Fruit fly (Drosophila melanogaster) whole organism, embryonic: Measurements from ENCODE around the gene Enoph.

Experiments
- Ada2b ChIP-seq: fragments of 200-800 bp; sonication (Bioruptor generic); IDR thresholded peaks from 2 replicates; pipeline ENCODE4 v1.3.6; 2022; ENCODE audit warnings: missing biosample characterization, missing genetic modification characterization
- Adf1 ChIP-seq: fragments of 200-800 bp; sonication (Bioruptor generic); IDR thresholded peaks from 2 replicates; pipeline ENCODE4 v1.3.6; 2022; ENCODE audit warnings: missing biosample characterization, missing genetic modification characterization
- C15 ChIP-seq: fragments of 200-800 bp; sonication (Bioruptor generic); IDR thresholded peaks from 3 replicates; pipeline ENCODE4 v1.3.6; 2022; ENCODE audit warnings: missing biosample characterization, missing genetic modification characterization
- CG12071 ChIP-seq: fragments of 200-800 bp; sonication (Bioruptor generic); optimal IDR thresholded peaks from 3 replicates; lab custom pipeline; 2018; ENCODE audit warnings: missing biosample characterization, mild to moderate bottlenecking, missing genetic modification characterization
- CG14441 ChIP-seq: fragments of 200-800 bp; sonication (Bioruptor generic); IDR thresholded peaks from 2 replicates; pipeline ENCODE4 v1.3.6; 2022; ENCODE audit warnings: missing biosample characterization, missing genetic modification characterization
- CG14965 ChIP-seq: fragments of 200-800 bp; sonication (Bioruptor generic); optimal IDR thresholded peaks from 2 replicates; lab custom pipeline; 2016; ENCODE audit warnings: missing biosample characterization, missing genetic modification characterization, borderline replicate concordance
- CG16815 ChIP-seq: fragments of 200-800 bp; sonication (Bioruptor generic); optimal IDR thresholded peaks from 3 replicates; lab custom pipeline; 2017; ENCODE audit warnings: missing biosample characterization, mild to moderate bottlenecking, missing genetic modification characterization
- CG17361 ChIP-seq: fragments of 200-800 bp; sonication (Bioruptor generic); IDR thresholded peaks from 3 replicates; pipeline ENCODE4 v1.3.6; 2022; ENCODE audit warnings: missing biosample characterization, missing genetic modification characterization
- CG2678 ChIP-seq: fragments of 200-800 bp; sonication (Bioruptor generic); optimal IDR thresholded peaks from 3 replicates; lab custom pipeline; 2019; ENCODE audit warnings: missing biosample characterization, mild to moderate bottlenecking, missing genetic modification characterization, moderate library complexity
- CG32532 ChIP-seq: fragments of 200-800 bp; sonication (Bioruptor generic); IDR thresholded peaks from 2 replicates; pipeline ENCODE4 v1.3.6; 2022; ENCODE audit warnings: missing biosample characterization, missing genetic modification characterization
- CG34376 ChIP-seq: fragments of 200-800 bp; sonication (Bioruptor generic); optimal IDR thresholded peaks from 2 replicates; lab custom pipeline; 2018; ENCODE audit warnings: missing biosample characterization, mild to moderate bottlenecking, missing genetic modification characterization
- CG4730 ChIP-seq: fragments of 200-800 bp; sonication (Bioruptor generic); IDR thresholded peaks from 2 replicates; pipeline ENCODE4 v1.3.6; 2022; ENCODE audit warnings: missing biosample characterization, missing genetic modification characterization
- CG5180 ChIP-seq: fragments of 200-800 bp; sonication (Bioruptor generic); optimal IDR thresholded peaks from 3 replicates; lab custom pipeline; 2017; ENCODE audit warnings: missing biosample characterization, missing genetic modification characterization, mild to moderate bottlenecking, moderate library complexity, missing genetic modification reagents
- CG8388 ChIP-seq: fragments of 200-800 bp; sonication (Bioruptor generic); optimal IDR thresholded peaks from 2 replicates; lab custom pipeline; 2019; ENCODE audit warnings: missing biosample characterization, mild to moderate bottlenecking, missing genetic modification characterization, moderate library complexity
- CG9797 ChIP-seq: fragments of 200-800 bp; sonication (Bioruptor generic); optimal IDR thresholded peaks from 3 replicates; lab custom pipeline; 2018; ENCODE audit warnings: missing biosample characterization, mild to moderate bottlenecking, missing genetic modification characterization
- Dek ChIP-seq: fragments of 200-800 bp; sonication (Bioruptor generic); optimal IDR thresholded peaks from 3 replicates; lab custom pipeline; 2019; ENCODE audit warnings: missing biosample characterization, mild to moderate bottlenecking, missing genetic modification characterization, moderate library complexity
- Ets65A ChIP-seq: fragments of 200-800 bp; sonication (Bioruptor generic); peaks from one replicate; lab custom pipeline; 2016; ENCODE audit warnings: missing biosample characterization, missing genetic modification characterization
- Fer3 ChIP-seq: fragments of 200-800 bp; sonication (Bioruptor generic); optimal IDR thresholded peaks from 2 replicates; lab custom pipeline; 2018; ENCODE audit warnings: missing biosample characterization, mild to moderate bottlenecking, missing genetic modification characterization, moderate library complexity
- HHEX ChIP-seq: fragments of 200-800 bp; sonication (Bioruptor generic); optimal IDR thresholded peaks from 3 replicates; lab custom pipeline; 2017; ENCODE audit warnings: missing biosample characterization, mild to moderate bottlenecking, missing genetic modification characterization, missing genetic modification reagents
- HLH54F ChIP-seq: fragments of 200-800 bp; sonication (Bioruptor generic); optimal IDR thresholded peaks from 3 replicates; lab custom pipeline; 2016; ENCODE audit warnings: missing biosample characterization, missing genetic modification characterization
- HmgZ ChIP-seq: fragments of 200-800 bp; sonication (Bioruptor generic); optimal IDR thresholded peaks from 2 replicates; lab custom pipeline; 2018; ENCODE audit warnings: missing biosample characterization, mild to moderate bottlenecking, missing genetic modification characterization
- Meics ChIP-seq: fragments of 200-800 bp; sonication (Bioruptor generic); optimal IDR thresholded peaks from 2 replicates; lab custom pipeline; 2017; ENCODE audit warnings: missing biosample characterization, mild to moderate bottlenecking, missing genetic modification characterization
- Ptx1 ChIP-seq: fragments of 200-800 bp; sonication (Bioruptor generic); IDR thresholded peaks from 2 replicates; pipeline ENCODE4 v1.3.6; 2022; ENCODE audit warnings: missing biosample characterization, missing genetic modification characterization
- Ravus ChIP-seq: fragments of 200-800 bp; sonication (Bioruptor generic); IDR thresholded peaks from 2 replicates; pipeline ENCODE4 v1.3.6; 2022; ENCODE audit warnings: missing biosample characterization, missing genetic modification characterization
- Rfx ChIP-seq: fragments of 200-800 bp; sonication (Bioruptor generic); IDR thresholded peaks from 2 replicates; pipeline ENCODE4 v1.3.6; 2022; ENCODE audit warnings: missing biosample characterization, missing genetic modification characterization
- Scr ChIP-seq: fragments of 200-800 bp; sonication (Bioruptor generic); IDR thresholded peaks from 2 replicates; pipeline ENCODE4 v1.3.6; 2022; ENCODE audit warnings: missing biosample characterization, missing genetic modification characterization; ENCODE audit not compliant: partially characterized antibody
- Ssrp ChIP-seq: fragments of 200-800 bp; sonication (Bioruptor generic); optimal IDR thresholded peaks from 2 replicates; lab custom pipeline; 2018; ENCODE audit warnings: missing biosample characterization, mild to moderate bottlenecking, missing genetic modification characterization, moderate library complexity
- Taf1 ChIP-seq: fragments of 200-800 bp; sonication (Bioruptor generic); IDR thresholded peaks from 2 replicates; pipeline ENCODE4 v1.3.6; 2022; ENCODE audit warnings: missing biosample characterization, missing genetic modification characterization
- ato ChIP-seq: fragments of 200-800 bp; sonication (Bioruptor generic); IDR thresholded peaks from 2 replicates; pipeline ENCODE4 v1.3.6; 2022; ENCODE audit warnings: missing biosample characterization, missing genetic modification characterization; ENCODE audit not compliant: partially characterized antibody
- btn ChIP-seq: fragments of 200-800 bp; sonication (Bioruptor generic); optimal IDR thresholded peaks from 2 replicates; lab custom pipeline; 2016; ENCODE audit warnings: missing biosample characterization, missing genetic modification characterization
- cad ChIP-seq: fragments of >200 bp; optimal IDR thresholded peaks from 2 replicates; lab custom pipeline; 2017; ENCODE audit warnings: missing biosample characterization, missing genetic modification characterization
- chif ChIP-seq, 2 experiments: fragments of 200-800 bp; sonication (Bioruptor generic); optimal IDR thresholded peaks; 3 replicates each; lab custom pipeline; 2016; ENCODE audit warnings: missing biosample characterization in 2 of 2, missing genetic modification characterization in 2 of 2
- fd3F ChIP-seq: fragments of 200-800 bp; sonication (Bioruptor generic); optimal IDR thresholded peaks from 2 replicates; lab custom pipeline; 2018; ENCODE audit warnings: missing biosample characterization, mild to moderate bottlenecking, missing genetic modification characterization, moderate library complexity
- grn ChIP-seq: fragments of 200-800 bp; sonication (Bioruptor generic); optimal IDR thresholded peaks from 3 replicates; lab custom pipeline; 2017; ENCODE audit warnings: missing biosample characterization, missing genetic modification characterization
- h ChIP-seq: fragments of >200 bp; optimal IDR thresholded peaks from 2 replicates; lab custom pipeline; 2017
- nom ChIP-seq: fragments of 200-800 bp; sonication (Bioruptor generic); optimal IDR thresholded peaks from 2 replicates; lab custom pipeline; 2017; ENCODE audit warnings: missing biosample characterization, missing genetic modification characterization, mild to moderate bottlenecking, moderate library complexity, missing genetic modification reagents
- odd ChIP-seq: fragments of 200-800 bp; sonication (Bioruptor generic); optimal IDR thresholded peaks from 2 replicates; lab custom pipeline; 2017; ENCODE audit warnings: missing biosample characterization, mild to moderate bottlenecking, missing genetic modification characterization
- otp ChIP-seq: fragments of 200-800 bp; sonication (Bioruptor generic); IDR thresholded peaks from 3 replicates; pipeline ENCODE4, ENCODE4 v1.3.6; 2022; ENCODE audit warnings: missing biosample characterization, missing genetic modification characterization
- pfk ChIP-seq: fragments of 200-800 bp; sonication (Bioruptor generic); optimal IDR thresholded peaks from 2 replicates; lab custom pipeline; 2018; ENCODE audit warnings: missing biosample characterization, mild to moderate bottlenecking, missing genetic modification characterization, moderate library complexity
- pnt ChIP-seq: fragments of 200-800 bp; sonication (Bioruptor generic); optimal IDR thresholded peaks from 3 replicates; lab custom pipeline; 2016; ENCODE audit warnings: missing biosample characterization, missing genetic modification characterization
- rib ChIP-seq: fragments of 200-800 bp; sonication (Bioruptor generic); IDR thresholded peaks from 2 replicates; pipeline ENCODE4 v1.3.6; 2022; ENCODE audit warnings: missing biosample characterization, missing genetic modification characterization
- ro ChIP-seq: fragments of 200-800 bp; sonication (Bioruptor generic); IDR thresholded peaks from 2 replicates; pipeline ENCODE4 v1.3.6; 2022; ENCODE audit warnings: missing biosample characterization, missing genetic modification characterization
- run ChIP-seq: fragments of 200-800 bp; sonication (Bioruptor generic); optimal IDR thresholded peaks from 3 replicates; lab custom pipeline; 2018; ENCODE audit warnings: missing biosample characterization, mild to moderate bottlenecking, missing genetic modification characterization
- sima ChIP-seq: fragments of 200-800 bp; sonication (Bioruptor generic); optimal IDR thresholded peaks from 2 replicates; lab custom pipeline; 2016; ENCODE audit warnings: missing biosample characterization, missing genetic modification characterization
- sisA ChIP-seq: fragments of 200-800 bp; sonication (Bioruptor generic); IDR thresholded peaks from 2 replicates; pipeline ENCODE4 v1.3.6; 2022; ENCODE audit warnings: missing biosample characterization, missing genetic modification characterization
- so ChIP-seq: fragments of 200-800 bp; sonication (Bioruptor generic); IDR thresholded peaks from 3 replicates; pipeline ENCODE4 v1.3.6; 2022; ENCODE audit warnings: missing biosample characterization, missing genetic modification characterization
- sob ChIP-seq: fragments of 200-800 bp; sonication (Bioruptor generic); IDR thresholded peaks from 2 replicates; pipeline ENCODE4 v1.3.6; 2022; ENCODE audit warnings: missing biosample characterization, missing genetic modification characterization
- tgo ChIP-seq: fragments of 200-800 bp; sonication (Bioruptor generic); IDR thresholded peaks from 3 replicates; pipeline ENCODE4 v1.3.6; 2022; ENCODE audit warnings: missing biosample characterization, missing genetic modification characterization
- toy ChIP-seq: fragments of 200-800 bp; sonication (Bioruptor generic); IDR thresholded peaks from 2 replicates; pipeline ENCODE4 v1.3.6; 2022; ENCODE audit warnings: missing biosample characterization, missing genetic modification characterization
- zen2 ChIP-seq: fragments of 200-800 bp; sonication (Bioruptor generic); IDR thresholded peaks from 3 replicates; pipeline ENCODE4 v1.3.6; 2022; ENCODE audit warnings: missing biosample characterization, missing genetic modification characterization; ENCODE audit not compliant: partially characterized antibody

Gene Enoph

DNA sequence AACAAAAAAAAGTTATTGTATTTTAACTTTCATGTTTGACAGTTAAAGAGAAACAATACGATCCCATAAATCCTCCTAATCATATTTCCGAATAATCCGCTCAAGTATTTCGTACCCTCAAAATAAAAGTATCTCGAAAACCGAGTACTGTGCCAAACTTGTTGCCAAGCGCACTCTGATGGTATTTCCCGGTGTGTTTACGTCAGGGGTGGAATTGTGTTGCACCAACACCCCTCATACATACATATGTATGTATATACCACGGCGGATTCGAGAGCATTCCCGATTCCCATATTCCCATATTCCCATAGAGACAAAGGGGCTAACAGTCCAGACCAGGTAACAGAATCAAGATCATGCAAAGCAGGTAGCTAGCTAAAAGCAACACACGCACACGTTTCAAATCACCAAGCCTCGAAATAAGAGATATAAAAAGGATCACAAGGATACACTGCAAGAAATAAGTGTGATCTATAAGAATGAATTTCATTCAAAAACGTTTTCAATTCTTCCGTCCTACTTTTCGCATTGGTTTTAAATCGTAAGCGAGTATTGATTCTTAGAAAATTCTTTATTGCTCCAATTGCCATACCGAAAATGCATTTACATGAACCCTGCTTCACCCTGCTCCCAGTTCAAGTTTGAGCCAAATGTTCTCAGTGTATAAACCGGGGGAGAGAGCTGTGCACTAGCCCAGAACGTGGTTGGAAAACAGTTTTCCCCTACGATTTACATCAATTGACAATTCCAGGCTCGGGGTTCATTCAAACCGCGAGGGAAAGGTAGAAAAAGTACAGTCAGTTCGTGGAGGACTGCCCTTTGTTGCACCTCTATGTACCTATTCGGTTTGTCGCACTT lies 44.4 kb downstream of the Enoph start (continued):
- TF ChIP-seq Ravus = no peak
- TF ChIP-seq Taf1 = no peak
- TF ChIP-seq sisA = peak; percentile 48
- peak; percentile 36 for TF ChIP-seq CG5180 (GFP tag; lab: Kevin White, UChicago)
- no peak for TF ChIP-seq CG9797 (GFP tag; lab: Kevin White, UChicago)
- TF ChIP-seq Meics = peak; percentile 6
- no peak for TF ChIP-seq Ada2b (GFP tag; lab: Robert Waterston, UW)
- no peak for TF ChIP-seq toy (GFP tag; lab: Robert Waterston, UW)
- TF ChIP-seq CG2678 (tag; lab: Kevin White, UChicago) = peak; percentile 71
- TF ChIP-seq Dek (tag; lab: Kevin White, UChicago) = no peak
- peak; percentile 40 for TF ChIP-seq HLH54F (GFP tag; lab: Kevin White, UChicago)
- no peak for TF ChIP-seq h (lab: Kevin White, UChicago)
- TF ChIP-seq grn (GFP tag; lab: Kevin White, UChicago) = peak; percentile 51
- peak; percentile 79 for TF ChIP-seq Ssrp (tag; lab: Kevin White, UChicago)
- no peak for TF ChIP-seq CG12071 (GFP tag; lab: Kevin White, UChicago)
- TF ChIP-seq Scr (GFP tag; lab: Robert Waterston, UW) = no peak
- TF ChIP-seq chif (GFP tag; optimal IDR thresholded peaks at IDR 0.05; lab: Kevin White, UChicago) = peak; percentile 77 to 93
- 0 out of 3 replicates have a peak, but pooled peaks have one; percentile 6 for TF ChIP-seq C15 (GFP tag; lab: Robert Waterston, UW)
- no peak for TF ChIP-seq ato (GFP tag; lab: Robert Waterston, UW)
- no peak for TF ChIP-seq CG32532 (GFP tag; lab: Robert Waterston, UW)
- TF ChIP-seq CG16815 (GFP tag; lab: Kevin White, UChicago) = peak; percentile 90
- no peak for TF ChIP-seq cad (GFP tag; lab: Kevin White, UChicago)
- TF ChIP-seq HmgZ (tag; lab: Kevin White, UChicago) = no peak
- 0 out of 3 replicates have a peak, but pooled peaks have one; percentile 45 for TF ChIP-seq so (GFP tag; lab: Robert Waterston, UW)
- no peak for TF ChIP-seq sima (GFP tag; lab: Kevin White, UChicago)
- peak; percentile 97 for TF ChIP-seq Ets65A (GFP tag; lab: Kevin White, UChicago)
- peak; percentile 57 for TF ChIP-seq CG4730
- peak; percentile 32; the same call in 1 of the 3 replicates for TF ChIP-seq tgo (GFP tag; lab: Robert Waterston, UW)
- TF ChIP-seq CG14965 (GFP tag; lab: Kevin White, UChicago) = peak; percentile 41
- TF ChIP-seq pnt (GFP tag; lab: Kevin White, UChicago) = peak; percentile 89
- no peak for TF ChIP-seq Adf1 (GFP tag; lab: Robert Waterston, UW)
- TF ChIP-seq CG14441 (GFP tag; lab: Robert Waterston, UW) = no peak
- peak; percentile 87 for TF ChIP-seq CG17361 (GFP tag; lab: Robert Waterston, UW)
- TF ChIP-seq Fer3 (tag; lab: Kevin White, UChicago) = no peak
- TF ChIP-seq pfk (GFP tag; lab: Kevin White, UChicago) = no peak
- TF ChIP-seq Ptx1 = peak; percentile 28; the same call in 1 of the 2 replicates
- no peak for TF ChIP-seq sob (GFP tag; lab: Robert Waterston, UW)
- TF ChIP-seq run (tag; lab: Kevin White, UChicago) = no peak
- peak; percentile 68; the same call in 2 of the 3 replicates for TF ChIP-seq otp (GFP tag; lab: Robert Waterston, UW)
- peak; percentile 12 for TF ChIP-seq odd (GFP tag; lab: Kevin White, UChicago)
- no peak for TF ChIP-seq CG34376 (GFP tag; lab: Kevin White, UChicago)
- TF ChIP-seq btn (GFP tag; lab: Kevin White, UChicago) = peak; percentile 70
- no peak for TF ChIP-seq fd3F (GFP tag; lab: Kevin White, UChicago)
- TF ChIP-seq nom (GFP tag; lab: Kevin White, UChicago) = peak; percentile 16
- peak; percentile 82 for TF ChIP-seq CG8388 (GFP tag; lab: Kevin White, UChicago)
- TF ChIP-seq Rfx (GFP tag; lab: Robert Waterston, UW) = no peak
- TF ChIP-seq rib = no peak
- TF ChIP-seq zen2 (GFP tag; lab: Robert Waterston, UW) = no peak
- no peak; the same call in 1 of the 2 replicates for TF ChIP-seq ro
- peak; percentile 24 for TF ChIP-seq HHEX
